Worm (Caenorhabditis elegans): Measurements from ENCODE around the gene mct-4.

mct-4 gene

DNA sequence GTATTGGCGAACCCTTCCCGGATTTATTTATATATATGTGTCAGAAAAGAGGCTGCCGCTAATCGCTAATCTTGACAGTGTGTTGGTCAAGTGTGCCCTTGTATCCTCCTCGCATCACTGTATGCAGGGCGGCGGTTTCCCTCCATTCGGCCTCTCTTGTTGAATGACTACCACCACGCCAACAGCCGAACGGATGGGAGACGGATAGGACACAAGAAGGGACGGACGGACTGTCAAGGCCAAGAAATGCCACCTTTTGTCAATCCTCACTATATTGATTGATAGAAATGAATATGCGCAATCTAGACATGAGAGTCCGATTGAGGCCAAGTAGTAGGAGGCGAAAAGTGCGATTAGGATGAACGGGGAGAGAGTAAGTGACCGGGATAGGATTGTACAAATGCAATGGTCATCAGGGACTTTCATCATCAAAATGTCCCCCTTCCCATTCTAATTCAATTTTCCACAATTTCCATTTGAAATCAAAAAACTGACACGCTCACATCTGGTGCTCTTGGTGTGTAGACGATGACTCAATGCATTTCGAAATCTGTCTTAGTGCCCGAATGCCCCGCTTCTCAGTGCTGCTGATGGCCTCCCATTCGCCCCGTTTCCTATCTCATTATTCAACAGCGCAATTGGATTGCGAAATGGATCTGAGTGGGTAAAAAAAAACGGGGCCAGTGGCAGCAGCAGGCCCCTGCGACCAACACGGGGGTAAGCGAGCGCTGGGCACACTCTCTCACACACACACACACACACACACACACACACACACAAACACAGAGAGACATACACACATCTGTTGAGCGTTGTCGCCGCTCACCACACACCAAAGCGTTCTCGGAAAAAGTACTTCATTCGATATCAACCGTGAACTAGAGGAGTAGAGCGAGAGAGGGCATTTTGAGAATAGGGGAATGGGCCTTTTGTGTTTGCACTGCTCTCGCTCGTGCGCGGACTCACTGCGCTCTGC is 32.4 kb upstream of the mct-4 start (continued):
- TF ChIP-seq tlp-1 (tag; optimal IDR thresholded peaks at IDR 0.05), result no peak
- TF ChIP-seq alr-1 (tag; optimal IDR thresholded peaks at IDR 0.05; ENCODE audit: borderline replicate concordance), result no peak
- no peak for TF ChIP-seq nhr-90 (tag; optimal IDR thresholded peaks at IDR 0.05; ENCODE audit: poor library complexity)
- peak; percentile 41 for TF ChIP-seq snu-23 (GFP tag; optimal IDR thresholded peaks at IDR 0.05)
- TF ChIP-seq pqm-1 (tag; optimal IDR thresholded peaks at IDR 0.05), result no peak
- no peak for TF ChIP-seq sptf-1 (tag; optimal IDR thresholded peaks at IDR 0.05)
- peak; percentile 42 to 65 for TF ChIP-seq lsy-2 (tag; optimal IDR thresholded peaks at IDR 0.05)
- no peak for TF ChIP-seq F16B12.6 (tag; optimal IDR thresholded peaks at IDR 0.05)
- TF ChIP-seq sup-37 (GFP tag; optimal IDR thresholded peaks at IDR 0.05), result peak; percentile 31
- TF ChIP-seq isw-1 (GFP tag; IDR thresholded peaks at IDR 0.05), result peak; percentile 41; the same call in 1 of the 2 replicates
- no peak for TF ChIP-seq fos-1 (tag; optimal IDR thresholded peaks at IDR 0.05)
- peak; percentile 44 for TF ChIP-seq C16A3.4 (tag; optimal IDR thresholded peaks at IDR 0.05)
- TF ChIP-seq lin-13 (GFP tag; optimal IDR thresholded peaks at IDR 0.05), result no peak
- no peak for TF ChIP-seq zag-1 (tag; optimal IDR thresholded peaks at IDR 0.05)
- TF ChIP-seq unc-30 (tag; optimal IDR thresholded peaks at IDR 0.05), result no peak
- no peak for TF ChIP-seq nhr-84 (tag; optimal IDR thresholded peaks at IDR 0.05)
- TF ChIP-seq ets-5 (GFP tag; IDR thresholded peaks at IDR 0.05), result no peak
- peak; percentile 17 for TF ChIP-seq ceh-90 (tag; optimal IDR thresholded peaks at IDR 0.05)
- no peak for TF ChIP-seq elt-3 (tag; optimal IDR thresholded peaks at IDR 0.05)
- peak; percentile 53 for TF ChIP-seq ztf-4 (tag; optimal IDR thresholded peaks at IDR 0.05)
- TF ChIP-seq hpl-2 (GFP tag; optimal IDR thresholded peaks at IDR 0.05), result no peak
- TF ChIP-seq nhr-19 (GFP tag; conservative IDR thresholded peaks at IDR 0.05), result peak; percentile 43; the same call in 1 of the 2 replicates
- no peak for TF ChIP-seq nhr-12 (tag; optimal IDR thresholded peaks at IDR 0.05)
- no peak for TF ChIP-seq pax-3 (tag; optimal IDR thresholded peaks at IDR 0.05)
- TF ChIP-seq skn-1 (tag; optimal IDR thresholded peaks at IDR 0.05), result peak; percentile 63
- TF ChIP-seq egl-27 (tag; optimal IDR thresholded peaks at IDR 0.05), result peak in 1 of 2 experiments; percentile 49
- peak; percentile 60 for TF ChIP-seq tbx-2 (tag; optimal IDR thresholded peaks at IDR 0.05)
- TF ChIP-seq ztf-11 (tag; optimal IDR thresholded peaks at IDR 0.05), result peak in 1 of 2 experiments; percentile 54
- no peak for TF ChIP-seq fkh-4 (tag; optimal IDR thresholded peaks at IDR 0.05; ENCODE audit: borderline replicate concordance)
- no peak for TF ChIP-seq efl-3 (GFP tag; optimal IDR thresholded peaks at IDR 0.05)
- peak; percentile 60 for TF ChIP-seq swsn-7 (tag; optimal IDR thresholded peaks at IDR 0.05)
- no peak for TF ChIP-seq lin-39 (tag; optimal IDR thresholded peaks at IDR 0.05)
- TF ChIP-seq unc-86 (tag; optimal IDR thresholded peaks at IDR 0.05), result peak; percentile 43

DNA sequence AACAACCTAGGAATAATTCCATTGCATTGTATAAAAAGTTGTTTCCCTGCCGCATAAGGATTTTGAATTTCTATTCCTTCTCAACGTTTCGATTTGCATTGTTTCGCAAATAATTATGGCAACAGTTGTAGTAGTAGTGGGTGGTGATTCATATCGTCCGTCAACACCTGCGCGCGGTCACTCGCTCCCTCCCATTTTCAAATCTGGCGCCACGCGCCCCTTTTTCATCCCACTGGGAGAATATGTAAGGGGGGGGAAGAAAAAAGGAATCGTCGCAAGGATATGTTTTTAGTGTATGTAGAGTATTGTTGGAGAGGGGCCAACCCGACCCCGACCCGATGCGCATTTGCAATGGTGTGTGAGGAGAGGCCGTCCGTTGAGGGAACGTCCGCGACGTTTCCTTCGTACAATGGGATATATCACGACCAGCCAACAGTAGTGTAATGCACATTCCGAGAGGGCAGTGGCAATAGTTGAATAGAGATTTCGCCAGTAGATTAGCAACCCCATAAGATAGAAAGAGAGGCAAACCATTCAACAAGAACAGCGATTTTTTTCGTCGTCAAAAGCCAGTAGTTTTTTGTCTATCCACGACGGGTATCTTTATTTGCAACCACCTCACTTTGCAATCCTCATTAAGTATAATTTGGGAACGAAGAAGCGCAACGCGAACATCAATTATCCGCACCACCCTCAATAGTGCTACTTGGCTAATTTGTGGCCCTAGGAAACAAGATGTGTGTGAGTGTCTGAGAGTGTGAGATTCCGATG is 31.5 kb upstream of the mct-4 start:
- TF ChIP-seq lin-14 (GFP tag; optimal IDR thresholded peaks at IDR 0.05) (peak; percentile 16), ceh-88 (GFP tag; IDR thresholded peaks at IDR 0.05) (no peak), nhr-11 (tag; optimal IDR thresholded peaks at IDR 0.05) (no peak), nhr-85 (tag) (peak; percentile 78), efl-1 (optimal IDR thresholded peaks at IDR 0.05) (no peak), efl-1 (GFP tag; optimal IDR thresholded peaks at IDR 0.05 in 1 of 2) (peak in 1 of 2 experiments; percentile 24), rnt-1 (tag; optimal IDR thresholded peaks at IDR 0.05) (peak; percentile 5), lir-3 (tag; optimal IDR thresholded peaks at IDR 0.05; ENCODE audit: poor library complexity) (no peak), nhr-47 (tag; optimal IDR thresholded peaks at IDR 0.05) (no peak), blmp-1 (tag; optimal IDR thresholded peaks at IDR 0.05) (peak; percentile 14), tbx-2 (tag; optimal IDR thresholded peaks at IDR 0.05) (no peak)
